Worm (Caenorhabditis elegans) whole organism, L4 larva: Measurements from ENCODE around the gene sqst-2.

Experiments
- F10B5.3 ChIP-seq: sonication (generic microtip); optimal IDR thresholded peaks from 2 replicates; lab custom pipeline; 2016; ENCODE audit warnings: mild to moderate bottlenecking, missing genetic modification characterization, missing compliant biosample characterization
- F26F4.8 ChIP-seq: fragments of 200-800 bp; sonication (Bioruptor generic); conservative IDR thresholded peaks from 2 replicates; pipeline ENCODE4 v1.3.6; 2022; ENCODE audit warnings: missing genetic modification characterization, missing compliant biosample characterization
- F49E8.2 ChIP-seq: sonication (generic microtip); optimal IDR thresholded peaks from 2 replicates; lab custom pipeline; 2016; ENCODE audit warnings: missing compliant biosample characterization, mild to moderate bottlenecking, missing genetic modification characterization, borderline replicate concordance
- R02D3.7 ChIP-seq: fragments of 150-350 bp; sonication (generic microtip); optimal IDR thresholded peaks from 3 replicates; lab custom pipeline; 2014; ENCODE audit warnings: missing biosample characterization, missing genetic modification characterization
- T20F7.1 ChIP-seq: fragments of 200-800 bp; sonication (Bioruptor generic); optimal IDR thresholded peaks from 2 replicates; lab custom pipeline; 2018; ENCODE audit warnings: mild to moderate bottlenecking, missing genetic modification characterization, missing compliant biosample characterization
- T26A8.4 ChIP-seq: fragments of 200-800 bp; sonication (Bioruptor generic); IDR thresholded peaks from 2 replicates; pipeline ENCODE4 v1.3.6; 2022; ENCODE audit warnings: missing genetic modification characterization, missing compliant biosample characterization
- Y105C5A.15 ChIP-seq: fragments of 200-800 bp; sonication (Bioruptor generic); IDR thresholded peaks from 2 replicates; pipeline ENCODE4 v1.3.6; 2022; ENCODE audit warnings: missing genetic modification characterization, missing compliant biosample characterization
- Y5F2A.4 ChIP-seq: fragments of 200-800 bp; sonication (Bioruptor generic); optimal IDR thresholded peaks from 2 replicates; lab custom pipeline; 2018; ENCODE audit warnings: mild to moderate bottlenecking, missing genetic modification characterization, missing compliant biosample characterization
- ZK546.5 ChIP-seq, 2 experiments: sonication (generic microtip); optimal IDR thresholded peaks; 2 replicates each; lab custom pipeline; 2017; ENCODE audit warnings: missing biosample characterization in 2 of 2, missing genetic modification characterization in 2 of 2
- ama-1 ChIP-seq: fragments of 150-350 bp; optimal IDR thresholded peaks from 2 replicates; lab custom pipeline; 2014; ENCODE audit warnings: inconsistent platforms, mixed read lengths
- arid-1 ChIP-seq: fragments of 200-800 bp; sonication (Bioruptor generic); conservative IDR thresholded peaks from 2 replicates; pipeline ENCODE4 v1.3.6; 2022; ENCODE audit warnings: missing genetic modification reagents, missing genetic modification characterization, missing compliant biosample characterization
- ceh-20 ChIP-seq: fragments of 200-800 bp; sonication (Bioruptor generic); IDR thresholded peaks from 2 replicates; pipeline ENCODE4 v1.3.6; 2022; ENCODE audit warnings: missing genetic modification reagents, missing genetic modification characterization, missing compliant biosample characterization
- ceh-44 ChIP-seq: fragments of 200-800 bp; sonication (Bioruptor generic); IDR thresholded peaks from 2 replicates; pipeline ENCODE4 v1.3.6; 2022; ENCODE audit warnings: missing genetic modification reagents, missing genetic modification characterization, missing compliant biosample characterization
- ceh-82 ChIP-seq: sonication (generic microtip); optimal IDR thresholded peaks from 2 replicates; lab custom pipeline; 2017; ENCODE audit warnings: missing biosample characterization, missing genetic modification characterization
- ctbp-1 ChIP-seq: fragments of 200-800 bp; sonication (Bioruptor generic); IDR thresholded peaks from 2 replicates; pipeline ENCODE4 v1.3.6; 2022; ENCODE audit warnings: missing genetic modification reagents, missing genetic modification characterization, missing compliant biosample characterization
- daf-12 ChIP-seq: fragments of 150-350 bp; optimal IDR thresholded peaks from 2 replicates; lab custom pipeline; 2014; ENCODE audit warnings: missing biosample characterization, missing genetic modification reagents, missing genetic modification characterization
- daf-19 ChIP-seq: fragments of 200-800 bp; sonication (Bioruptor generic); conservative IDR thresholded peaks from 2 replicates; pipeline ENCODE4 v1.3.6; 2022; ENCODE audit warnings: missing genetic modification characterization, missing compliant biosample characterization
- dmd-6 ChIP-seq: fragments of 200-800 bp; sonication (Bioruptor generic); IDR thresholded peaks from 2 replicates; pipeline ENCODE4 v1.3.6; 2022; ENCODE audit warnings: missing genetic modification reagents, missing genetic modification characterization, missing compliant biosample characterization
- dmd-9 ChIP-seq: fragments of 200-800 bp; sonication (Bioruptor generic); IDR thresholded peaks from 2 replicates; pipeline ENCODE4 v1.3.6; 2022; ENCODE audit warnings: missing genetic modification reagents, missing genetic modification characterization, missing compliant biosample characterization
- egl-27 ChIP-seq: sonication (generic microtip); optimal IDR thresholded peaks from 3 replicates; lab custom pipeline; 2017; ENCODE audit warnings: missing biosample characterization, missing genetic modification reagents, missing genetic modification characterization
- fos-1 ChIP-seq: fragments of 150-350 bp; optimal IDR thresholded peaks from 2 replicates; lab custom pipeline; 2014; ENCODE audit warnings: missing biosample characterization, missing genetic modification characterization
- hif-1 ChIP-seq, 2 experiments: sonication (generic microtip); optimal IDR thresholded peaks; 2 replicates each; lab custom pipeline; 2016 to 2017; ENCODE audit warnings: missing compliant biosample characterization in 2 of 2, missing genetic modification characterization in 2 of 2, missing genetic modification reagents in 2 of 2, missing genotype in 2 of 2, mild to moderate bottlenecking in 1 of 2
- hlh-11 ChIP-seq: fragments of 200-800 bp; sonication (Bioruptor generic); optimal IDR thresholded peaks from 2 replicates; lab custom pipeline; 2018; ENCODE audit warnings: mild to moderate bottlenecking, missing genetic modification characterization, missing compliant biosample characterization
- hlh-30 ChIP-seq: sonication (generic microtip); optimal IDR thresholded peaks from 2 replicates; lab custom pipeline; 2017; ENCODE audit warnings: antibody characterized with exemption, mild to moderate bottlenecking, missing genetic modification characterization, missing compliant biosample characterization; ENCODE audit not compliant: insufficient read depth
- jun-1 ChIP-seq: fragments of 150-350 bp; optimal IDR thresholded peaks from 2 replicates; lab custom pipeline; 2014; ENCODE audit warnings: missing biosample characterization, missing genetic modification reagents, missing genetic modification characterization
- lim-7 ChIP-seq: fragments of 200-800 bp; sonication (Bioruptor generic); IDR thresholded peaks from 2 replicates; pipeline ENCODE4 v1.3.6; 2022; ENCODE audit warnings: missing genetic modification characterization, missing compliant biosample characterization
- lin-1 ChIP-seq: fragments of 200-800 bp; sonication (Bioruptor generic); IDR thresholded peaks from 2 replicates; pipeline ENCODE4 v1.3.6; 2022; ENCODE audit warnings: missing genetic modification reagents, missing genetic modification characterization, missing compliant biosample characterization
- lsy-2 ChIP-seq, 2 experiments: fragments of 150-350 bp in 1 of 2; sonication (generic microtip) in 1 of 2; optimal IDR thresholded peaks; 2 replicates each; lab custom pipeline; 2014 to 2017; ENCODE audit warnings: missing biosample characterization in 2 of 2, missing genetic modification characterization in 2 of 2
- mdt-29 ChIP-seq: fragments of 200-800 bp; sonication (Bioruptor generic); IDR thresholded peaks from 2 replicates; pipeline ENCODE4 v1.3.6; 2022; ENCODE audit warnings: missing genetic modification reagents, missing genetic modification characterization, missing compliant biosample characterization
- mep-1 ChIP-seq: fragments of 150-350 bp; sonication (generic microtip); optimal IDR thresholded peaks from 3 replicates; lab custom pipeline; 2014; ENCODE audit warnings: missing biosample characterization, missing genetic modification characterization
- mes-2 ChIP-seq: sonication (generic microtip); optimal IDR thresholded peaks from 2 replicates; lab custom pipeline; 2016; ENCODE audit warnings: missing genotype, mild to moderate bottlenecking, missing genetic modification characterization, missing compliant biosample characterization; ENCODE audit not compliant: poor library complexity, severe bottlenecking
- nhr-10 ChIP-seq: fragments of 150-350 bp; optimal IDR thresholded peaks from 2 replicates; lab custom pipeline; 2014; ENCODE audit warnings: missing biosample characterization, missing genetic modification characterization
- nhr-11 ChIP-seq: fragments of 150-350 bp; optimal IDR thresholded peaks from 2 replicates; lab custom pipeline; 2014; ENCODE audit warnings: missing biosample characterization, missing genetic modification characterization
- nhr-25 ChIP-seq: sonication (generic microtip); optimal IDR thresholded peaks from 2 replicates; lab custom pipeline; 2017; ENCODE audit warnings: missing genetic modification characterization, mild to moderate bottlenecking, missing compliant biosample characterization, antibody characterized with exemption, moderate library complexity, borderline replicate concordance; ENCODE audit not compliant: insufficient read depth
- nhr-42 ChIP-seq: fragments of 200-800 bp; sonication (Bioruptor generic); IDR thresholded peaks from 2 replicates; pipeline ENCODE4 v1.3.6; 2022; ENCODE audit warnings: missing genetic modification characterization, missing compliant biosample characterization
- nhr-76 ChIP-seq: fragments of 150-350 bp; optimal IDR thresholded peaks from 2 replicates; lab custom pipeline; 2014; ENCODE audit warnings: missing biosample characterization, missing genetic modification characterization
- php-3 ChIP-seq: fragments of 200-800 bp; sonication (Bioruptor generic); IDR thresholded peaks from 2 replicates; pipeline ENCODE4 v1.3.6; 2022; ENCODE audit warnings: missing genetic modification reagents, missing genetic modification characterization, missing compliant biosample characterization
- pqm-1 ChIP-seq: sonication (generic microtip); optimal IDR thresholded peaks from 2 replicates; lab custom pipeline; 2017; ENCODE audit warnings: missing biosample characterization, missing genetic modification characterization
- skn-1 ChIP-seq: fragments of 150-350 bp; optimal IDR thresholded peaks from 2 replicates; lab custom pipeline; 2014; ENCODE audit warnings: missing biosample characterization, missing genetic modification characterization
- snpc-4 ChIP-seq: fragments of 150-350 bp; optimal IDR thresholded peaks from 2 replicates; lab custom pipeline; 2014; ENCODE audit warnings: missing biosample characterization, missing genetic modification characterization
- tag-97 ChIP-seq: fragments of 200-800 bp; sonication (Bioruptor generic); IDR thresholded peaks from 2 replicates; pipeline ENCODE4 v1.3.6; 2022; ENCODE audit warnings: missing genetic modification characterization, missing compliant biosample characterization
- unc-62 ChIP-seq, 3 experiments: fragments of 150-350 bp in 1 of 3; sonication (generic microtip); optimal IDR thresholded peaks in 2 of 3; peaks in 1 of 3; 1 replicate in 1 of 3; 2 replicates in 2 of 3; lab custom pipeline; 2014 to 2017; ENCODE audit warnings: missing biosample characterization in 3 of 3, missing genetic modification characterization in 3 of 3, missing genetic modification reagents in 3 of 3, missing genotype in 1 of 3
- zip-11 ChIP-seq: fragments of 200-800 bp; sonication (Bioruptor generic); IDR thresholded peaks from 2 replicates; pipeline ENCODE4 v1.3.6; 2022; ENCODE audit warnings: missing genetic modification characterization, missing compliant biosample characterization
- zip-2 ChIP-seq: fragments of 150-350 bp; optimal IDR thresholded peaks from 2 replicates; lab custom pipeline; 2014; ENCODE audit warnings: missing biosample characterization, missing genetic modification characterization
- ztf-11 ChIP-seq: fragments of 150-350 bp; optimal IDR thresholded peaks from 2 replicates; lab custom pipeline; 2014; ENCODE audit warnings: missing biosample characterization, missing genetic modification characterization
- ztf-7 ChIP-seq: fragments of 150-350 bp; optimal IDR thresholded peaks from 2 replicates; lab custom pipeline; 2014; ENCODE audit warnings: missing biosample characterization, missing genetic modification characterization

sqst-2 gene

DNA sequence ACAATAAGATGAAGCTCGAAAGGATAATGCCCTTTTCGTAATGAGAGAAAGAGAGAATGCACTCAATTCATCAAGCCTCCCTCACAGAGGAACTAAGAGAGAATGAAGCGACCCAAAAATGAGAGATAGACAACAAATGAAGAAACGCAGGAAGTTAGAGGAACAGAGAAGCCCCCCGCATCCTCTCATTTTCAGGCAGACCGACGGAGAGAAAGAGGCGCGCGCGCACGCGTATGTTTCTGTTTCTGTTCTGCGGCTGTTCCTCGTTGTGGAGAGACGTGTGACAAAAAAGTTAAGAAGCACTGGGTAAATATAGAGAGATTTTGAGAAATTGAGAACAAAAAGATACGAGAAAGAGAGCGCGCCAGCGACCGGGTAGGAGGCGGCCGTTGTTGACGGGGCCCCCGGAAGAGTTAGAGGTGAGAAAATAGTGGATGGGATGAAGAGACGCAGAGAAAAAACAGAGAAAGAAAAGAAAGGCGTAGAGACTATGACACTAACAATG lies 8.8 kb downstream of the sqst-2 start (continued):
- peak; percentile 53; the same call in 1 of the 2 replicates for TF ChIP-seq lin-1 (GFP tag; lab: Robert Waterston, UW)
- no peak for TF ChIP-seq Y5F2A.4 (GFP tag; lab: Kevin White, UChicago)
- TF ChIP-seq snpc-4 (tag; lab: Kevin White, UChicago), result no peak
- no peak for TF ChIP-seq ceh-82
- TF ChIP-seq Y105C5A.15 (GFP tag; lab: Robert Waterston, UW), result no peak
- TF ChIP-seq zip-2 (tag; lab: Kevin White, UChicago), result no peak
- peak; percentile 84 for TF ChIP-seq nhr-11
- no peak for TF ChIP-seq ztf-11
- TF ChIP-seq php-3 (GFP tag; lab: Robert Waterston, UW), result no peak
- no peak for TF ChIP-seq nhr-10 (tag; lab: Kevin White, UChicago)
- TF ChIP-seq mdt-29, result no peak
- no peak for TF ChIP-seq R02D3.7 (tag; lab: Kevin White, UChicago)
- no peak for TF ChIP-seq lim-7 (GFP tag; lab: Robert Waterston, UW)
- TF ChIP-seq lsy-2 (tag; optimal IDR thresholded peaks at IDR 0.05; lab: Kevin White, UChicago), result peak; percentile 40 to 74
- no peak for TF ChIP-seq fos-1 (tag; lab: Kevin White, UChicago)
- TF ChIP-seq ZK546.5 (tag; optimal IDR thresholded peaks at IDR 0.05; lab: Kevin White, UChicago), result no peak
- TF ChIP-seq skn-1, result no peak
- peak; percentile 44 for TF ChIP-seq mes-2 (tag; lab: Kevin White, UChicago)
- TF ChIP-seq nhr-25 (tag; lab: Kevin White, UChicago), result peak; percentile 9
- peak; percentile 86 for TF ChIP-seq mep-1 (tag; lab: Kevin White, UChicago)
- TF ChIP-seq hlh-11 (tag; lab: Kevin White, UChicago), result peak; percentile 97
- peak; percentile 55 for TF ChIP-seq T20F7.1 (GFP tag; lab: Kevin White, UChicago)
- no peak for TF ChIP-seq ceh-44
- TF ChIP-seq egl-27 (tag; lab: Kevin White, UChicago), result no peak
- no peak for TF ChIP-seq ama-1
- no peak for TF ChIP-seq jun-1
- no peak for TF ChIP-seq nhr-76
- 0 out of 2 replicates have a peak, but pooled peaks have one; percentile 6 for TF ChIP-seq dmd-9 (GFP tag; lab: Robert Waterston, UW)
- TF ChIP-seq hlh-30 (tag; lab: Kevin White, UChicago), result peak; percentile 94

DNA sequence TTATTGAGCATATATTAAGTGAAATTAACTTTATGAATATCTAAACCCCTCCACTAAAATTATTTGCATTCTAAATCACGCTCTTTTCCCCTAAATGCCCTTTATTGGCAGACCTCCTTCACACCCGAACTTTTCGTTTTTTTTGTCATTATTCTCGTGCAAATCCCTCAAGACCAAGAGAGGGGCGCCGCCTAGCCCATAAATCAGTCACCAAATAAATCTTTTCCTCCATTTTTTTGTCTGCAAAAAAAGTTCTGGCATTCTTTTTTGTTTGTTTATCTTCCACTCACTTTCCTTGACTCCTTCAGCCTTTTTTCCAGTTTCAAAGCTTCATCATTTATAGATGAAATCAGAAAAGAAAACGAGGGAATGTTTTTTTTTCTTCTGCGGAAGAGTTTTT lies 9.9 kb downstream of the sqst-2 start:
- TF ChIP-seq tag-97 (GFP tag; lab: Robert Waterston, UW), result no peak
- no peak for TF ChIP-seq ztf-11
- peak; percentile 77 for TF ChIP-seq ceh-20 (GFP tag; lab: Robert Waterston, UW)
- peak in 1 of 2 experiments; percentile 90 for TF ChIP-seq unc-62 (GFP tag; optimal IDR thresholded peaks at IDR 0.05 in 1 of 2; lab: Kevin White, UChicago)
- no peak for TF ChIP-seq unc-62 (tag; optimal IDR thresholded peaks at IDR 0.05; lab: Kevin White, UChicago)
- TF ChIP-seq lin-1 (GFP tag; lab: Robert Waterston, UW), result no peak
- TF ChIP-seq F49E8.2 (tag; lab: Kevin White, UChicago), result no peak
- TF ChIP-seq daf-19 (GFP tag; lab: Robert Waterston, UW), result no peak
- no peak for TF ChIP-seq ceh-44
- peak; percentile 15 for TF ChIP-seq mep-1 (tag; lab: Kevin White, UChicago)
- no peak for TF ChIP-seq pqm-1 (tag; lab: Kevin White, UChicago)
- TF ChIP-seq ctbp-1 (GFP tag; lab: Robert Waterston, UW), result no peak
- TF ChIP-seq F26F4.8 (GFP tag; lab: Robert Waterston, UW), result no peak
- TF ChIP-seq zip-11 (GFP tag; lab: Robert Waterston, UW), result no peak
- TF ChIP-seq F10B5.3 (tag; lab: Kevin White, UChicago), result no peak
- TF ChIP-seq daf-12 (tag; lab: Kevin White, UChicago), result no peak
- no peak for TF ChIP-seq nhr-11
- TF ChIP-seq dmd-6 (GFP tag; lab: Robert Waterston, UW), result no peak
- no peak for TF ChIP-seq hif-1 (tag; optimal IDR thresholded peaks at IDR 0.05; lab: Kevin White, UChicago)
- TF ChIP-seq arid-1 (GFP tag; lab: Robert Waterston, UW), result no peak
- TF ChIP-seq hlh-30 (tag; lab: Kevin White, UChicago), result peak; percentile 49
- TF ChIP-seq nhr-25 (tag; lab: Kevin White, UChicago), result no peak
- TF ChIP-seq nhr-42 (GFP tag; lab: Robert Waterston, UW), result no peak
- TF ChIP-seq T26A8.4 (GFP tag; lab: Robert Waterston, UW), result no peak
- no peak for TF ChIP-seq ztf-7 (tag; lab: Kevin White, UChicago)
